Worm (Caenorhabditis elegans) whole organism, midembryonic: Measurements from ENCODE around the gene mrps-14.

Source experiments
- cog-1 ChIP-seq: sonication (generic microtip); optimal IDR thresholded peaks from 2 replicates; lab custom pipeline; 2016; ENCODE audit warnings: missing genetic modification characterization, missing compliant biosample characterization
- flt-1 ChIP-seq: fragments of 200-800 bp; sonication (Bioruptor generic); IDR thresholded peaks from 2 replicates; pipeline ENCODE4 v1.3.6; 2022; ENCODE audit warnings: missing genetic modification characterization, missing compliant biosample characterization
- klf-2 ChIP-seq: fragments of 200-800 bp; sonication (Bioruptor generic); conservative IDR thresholded peaks from 2 replicates; pipeline ENCODE4 v1.3.6; 2022; ENCODE audit warnings: missing genetic modification reagents, missing genetic modification characterization, missing compliant biosample characterization
- med-1 ChIP-seq: sonication (generic microtip); optimal IDR thresholded peaks from 2 replicates; lab custom pipeline; 2017; ENCODE audit warnings: missing genetic modification characterization, mild to moderate bottlenecking, missing compliant biosample characterization, antibody characterized with exemption, missing genetic modification reagents; ENCODE audit not compliant: insufficient read depth
- ref-1 ChIP-seq: fragments of 200-800 bp; sonication (Bioruptor generic); conservative IDR thresholded peaks from 2 replicates; pipeline ENCODE4 v1.3.6; 2022; ENCODE audit warnings: missing genetic modification reagents, missing genetic modification characterization, missing compliant biosample characterization
- tab-1 ChIP-seq: fragments of 200-800 bp; sonication (Bioruptor generic); IDR thresholded peaks from 2 replicates; pipeline ENCODE4 v1.3.6; 2022; ENCODE audit warnings: missing genetic modification characterization, missing compliant biosample characterization
- ztf-23 ChIP-seq: fragments of 200-800 bp; sonication (Bioruptor generic); IDR thresholded peaks from 2 replicates; pipeline ENCODE4 v1.3.6; 2022; ENCODE audit warnings: missing genetic modification reagents, missing genetic modification characterization, missing compliant biosample characterization
- ztf-29 ChIP-seq: fragments of 200-800 bp; sonication (Bioruptor generic); IDR thresholded peaks from 2 replicates; pipeline ENCODE4 v1.3.6; 2022; ENCODE audit warnings: missing genetic modification reagents, missing genetic modification characterization, missing compliant biosample characterization

ce11 chrII:10252048-10252447 lies 9.8 kb upstream of the mrps-14 start:
- TF ChIP-seq flt-1 (GFP tag; lab: Robert Waterston, UW): no peak
- no peak for TF ChIP-seq ref-1 (GFP tag; lab: Robert Waterston, UW)
- no peak for TF ChIP-seq ztf-23 (GFP tag; lab: Robert Waterston, UW)
- TF ChIP-seq tab-1: no peak
- TF ChIP-seq cog-1 (tag; lab: Kevin White, UChicago): no peak
- TF ChIP-seq klf-2 (GFP tag; lab: Robert Waterston, UW): no peak
- no peak for TF ChIP-seq med-1 (GFP tag; lab: Kevin White, UChicago)
- TF ChIP-seq ztf-29 (GFP tag; lab: Robert Waterston, UW): no peak
